Worm (Caenorhabditis elegans): ENCODE results near the gene brc-1.

The brc-1 gene

ce11 chrIII:3832291-3832690 is 30.5 kb downstream of the brc-1 start, which contains the start of gene cyp-25A1:
cyp-25A1 (plus strand) TSS chrIII:3832591.
- no peak for TF ChIP-seq unc-62 (GFP tag; optimal IDR thresholded peaks at IDR 0.05)

ce11 chrIII:3831798-3832197 is 31.0 kb downstream of the brc-1 start:
- TF ChIP-seq unc-62 (GFP tag; optimal IDR thresholded peaks at IDR 0.05) = no peak

- TF ChIP-seq unc-62 (GFP tag; optimal IDR thresholded peaks at IDR 0.05) = no peak
These were observed 31.4 kb downstream of the brc-1 start, which contains the start of gene C36A4.10 for ce11 chrIII:3831381-3831780. C36A4.10 (minus strand) TSS chrIII:3831481.

DNA sequence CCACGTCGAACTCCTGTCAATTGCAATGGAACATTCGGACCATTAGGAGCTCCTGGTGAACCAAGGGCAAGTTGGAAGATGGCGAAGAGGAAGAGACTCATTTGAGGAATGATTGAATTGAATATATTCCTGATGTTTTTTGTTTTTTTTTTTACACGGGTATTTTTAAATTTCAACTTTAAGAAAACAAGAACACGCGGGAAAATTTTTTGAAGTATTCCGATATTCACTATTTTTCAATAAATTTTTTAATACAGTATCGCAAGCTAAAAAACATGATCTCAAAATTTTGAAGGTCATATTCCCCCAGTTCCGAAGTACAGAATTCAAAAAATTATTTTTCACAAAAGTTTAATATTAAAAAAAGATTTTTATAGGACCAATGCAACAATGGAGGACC is 33.7 kb downstream of the brc-1 start, which contains the start of gene cnnm-5:
TSS of gene cnnm-5 (minus strand) at position 101 of the 400 bp plus-strand sequence.
- TF ChIP-seq unc-62 (GFP tag; optimal IDR thresholded peaks at IDR 0.05) = no peak

DNA sequence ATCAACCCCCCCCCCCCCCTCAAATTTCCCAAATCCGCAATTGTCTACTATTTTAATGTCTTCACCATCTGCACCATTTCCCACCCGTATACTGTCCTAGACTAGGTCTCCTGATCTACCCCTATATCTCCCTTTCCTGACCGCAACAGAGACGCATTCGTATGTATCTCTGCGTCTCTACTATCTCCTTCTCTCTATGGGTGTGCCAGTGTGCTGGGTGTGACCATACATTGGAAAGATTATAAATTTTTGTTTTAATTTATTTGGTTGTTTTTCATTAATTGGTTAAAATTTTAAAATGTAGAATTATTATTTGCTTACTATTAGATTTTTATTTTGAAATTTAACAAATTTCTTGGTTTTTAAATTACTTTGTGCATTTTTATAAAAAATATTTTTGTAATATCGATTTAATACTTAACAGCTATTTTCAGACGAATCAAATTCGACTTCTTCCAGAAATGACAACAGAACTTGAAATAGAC is 40.8 kb downstream of the brc-1 start, which contains the start of gene amx-1:
TSS of gene amx-1 (plus strand) at position 435 of the 485 bp plus-strand sequence.
- TF ChIP-seq unc-62 (GFP tag; optimal IDR thresholded peaks at IDR 0.05) = no peak

DNA sequence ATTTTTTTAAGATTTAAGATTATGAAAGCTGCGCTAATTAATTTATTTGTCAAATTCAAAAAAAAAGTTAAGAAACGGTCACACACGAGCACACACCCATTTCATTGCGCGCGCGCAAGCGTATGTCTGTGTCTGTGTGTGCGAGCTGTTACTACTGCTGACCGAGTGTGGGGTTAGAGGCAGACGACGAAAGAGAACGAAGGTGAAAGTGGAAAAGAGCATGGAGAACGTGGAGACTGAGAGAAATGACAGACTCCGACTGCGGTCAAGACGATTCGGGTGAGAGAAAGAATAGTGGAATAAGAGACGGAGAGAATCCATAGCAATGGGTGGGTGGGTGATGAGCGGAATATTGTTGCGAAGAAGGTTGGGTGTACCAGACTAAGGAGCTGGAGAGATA is 42.6 kb downstream of the brc-1 start:
- no peak for TF ChIP-seq unc-62 (GFP tag; optimal IDR thresholded peaks at IDR 0.05)

- no peak for TF ChIP-seq unc-62 (GFP tag; optimal IDR thresholded peaks at IDR 0.05)
These were observed 43.2 kb downstream of the brc-1 start, which contains the start of gene dpy-27 for ce11 chrIII:3819579-3819978. dpy-27 (minus strand) TSS chrIII:3819679.

DNA sequence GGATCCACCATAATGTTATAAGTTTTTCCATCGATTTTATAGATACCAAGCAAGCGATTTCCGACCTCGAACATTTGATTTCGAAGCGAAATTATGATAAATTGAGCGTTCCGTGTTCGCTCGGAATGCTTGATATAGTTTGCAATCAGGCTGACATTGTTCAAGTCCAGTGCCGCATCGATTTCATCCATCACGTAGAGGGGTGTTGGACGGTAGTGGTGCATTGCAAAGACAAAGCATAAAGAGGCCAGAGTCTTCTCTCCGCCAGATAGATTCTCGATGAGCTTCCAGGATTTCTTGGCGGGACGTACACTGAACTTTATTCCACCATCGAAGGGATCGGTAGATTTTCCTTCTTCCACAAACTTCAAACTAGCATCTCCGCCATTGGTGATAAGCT is 48.3 kb downstream of the brc-1 start:
- no peak for TF ChIP-seq unc-62 (GFP tag; optimal IDR thresholded peaks at IDR 0.05)

DNA sequence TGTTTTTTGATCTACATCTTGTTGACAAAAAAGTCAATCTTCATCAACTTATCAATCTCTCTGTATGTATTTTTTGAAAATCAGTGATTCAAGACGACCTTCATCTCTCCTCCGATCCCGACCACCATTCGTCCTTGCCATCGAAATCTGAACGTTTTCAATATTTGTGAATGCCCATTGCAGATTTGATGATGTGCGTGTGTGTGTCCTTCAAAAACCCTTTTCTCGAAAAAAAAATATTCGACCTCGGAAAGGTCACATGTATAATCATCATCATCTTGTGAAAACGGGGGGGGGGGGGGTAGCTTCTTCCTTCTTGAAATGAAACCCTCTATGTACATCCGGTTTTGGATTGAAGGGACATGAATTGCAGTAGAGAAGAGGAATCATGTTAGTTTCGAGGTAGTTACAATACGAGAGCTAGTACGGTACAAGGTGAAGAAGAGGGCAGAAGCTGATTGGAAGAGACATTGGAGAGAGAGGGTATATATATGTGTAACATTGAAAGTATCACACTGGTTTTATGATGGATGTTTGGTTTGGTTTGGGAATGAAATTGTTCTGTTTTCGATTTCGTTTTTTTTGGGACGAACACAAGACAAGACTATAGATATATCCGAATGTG is 50.3 kb downstream of the brc-1 start:
- no peak for TF ChIP-seq unc-62 (GFP tag; optimal IDR thresholded peaks at IDR 0.05)

- TF ChIP-seq unc-62 (GFP tag; optimal IDR thresholded peaks at IDR 0.05) = no peak
These were observed 51.3 kb downstream of the brc-1 start for ce11 chrIII:3811375-3811924.

DNA sequence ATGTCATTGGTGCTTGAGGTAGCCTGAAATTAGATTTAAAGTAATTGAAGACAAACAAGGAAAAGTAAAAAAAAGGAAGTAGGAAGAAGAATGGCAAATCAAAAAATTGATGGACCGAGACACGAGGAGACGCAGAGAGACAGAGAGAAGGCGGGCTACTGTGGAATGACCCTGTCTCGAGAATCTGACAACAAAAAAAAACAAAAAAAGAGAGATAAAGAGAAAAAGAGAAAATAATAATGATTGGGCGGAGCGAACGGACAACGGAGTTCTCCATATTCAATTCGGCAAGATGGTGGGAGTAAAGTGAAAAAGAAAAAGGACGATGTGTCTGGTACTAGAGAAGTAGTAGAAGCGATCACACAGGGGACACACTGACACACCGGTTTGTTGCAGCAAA is 53.8 kb downstream of the brc-1 start, which contains the start of gene toh-1:
TSS of gene toh-1 (minus strand) at position 23 of the 400 bp plus-strand sequence.
- TF ChIP-seq unc-62 (GFP tag; optimal IDR thresholded peaks at IDR 0.05) = no peak

DNA sequence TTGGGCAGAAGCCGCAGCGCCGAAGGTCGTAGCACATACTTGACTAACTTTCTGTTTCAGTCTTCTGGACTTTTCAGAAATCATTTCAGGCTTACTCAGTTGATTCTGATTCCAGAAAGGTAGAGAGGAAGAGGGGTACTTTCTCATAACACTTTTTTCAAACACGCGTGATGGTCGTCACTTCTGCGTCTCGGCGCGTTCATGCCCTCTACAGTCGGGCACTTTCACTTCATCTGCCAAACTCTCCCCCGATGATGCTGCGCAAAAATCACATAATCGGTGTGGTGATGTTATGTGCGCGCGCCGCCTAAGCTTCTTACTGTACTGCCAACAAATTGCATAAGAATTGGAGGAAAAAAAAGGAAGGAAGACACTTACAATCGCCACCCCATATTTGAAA is 55.2 kb downstream of the brc-1 start:
- TF ChIP-seq unc-62 (GFP tag; optimal IDR thresholded peaks at IDR 0.05) = no peak

DNA sequence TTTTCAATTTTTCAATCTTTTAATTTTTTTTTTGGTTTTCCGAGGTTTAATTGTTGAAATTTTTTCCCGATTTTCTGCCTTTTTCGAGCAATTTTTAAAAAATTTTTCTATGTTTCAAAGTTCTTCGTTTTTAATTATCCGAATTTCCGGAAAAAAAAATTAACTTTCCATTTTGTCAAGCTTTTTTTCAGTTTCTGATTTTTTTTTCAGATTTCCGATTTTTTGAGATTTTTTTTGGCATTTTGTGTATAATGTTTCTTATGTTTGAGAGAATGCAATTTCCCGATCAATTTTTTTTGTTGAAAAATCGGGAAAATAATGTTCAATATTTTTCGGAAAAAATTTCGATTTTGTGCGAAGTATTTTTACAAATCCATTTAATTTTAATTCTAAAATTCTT is 55.9 kb downstream of the brc-1 start:
- TF ChIP-seq unc-62 (GFP tag; optimal IDR thresholded peaks at IDR 0.05) = no peak

ce11 chrIII:3804422-3804821 is 58.3 kb downstream of the brc-1 start, which contains the start of gene xbx-5:
xbx-5 (minus strand) TSS chrIII:3804477.
- no peak for TF ChIP-seq unc-62 (GFP tag; optimal IDR thresholded peaks at IDR 0.05)

- no peak for TF ChIP-seq unc-62 (GFP tag; optimal IDR thresholded peaks at IDR 0.05)
These were observed 59.7 kb downstream of the brc-1 start for ce11 chrIII:3803113-3803512.

All from whole organism, dauer.